Fruit fly (Drosophila melanogaster) whole organism, embryonic: ENCODE results near the gene Rad9.

Experiments used
- CG1024 ChIP-seq: fragments of 200-800 bp; sonication (Bioruptor generic); IDR thresholded peaks from 2 replicates; pipeline ENCODE4 v1.3.6; 2022; ENCODE audit warnings: missing biosample characterization, missing genetic modification characterization
- CG10366 ChIP-seq: fragments of 200-800 bp; sonication (Bioruptor generic); IDR thresholded peaks from 2 replicates; pipeline ENCODE4 v1.3.6; 2022; ENCODE audit warnings: missing biosample characterization, missing genetic modification characterization
- CG11093 ChIP-seq: fragments of 200-800 bp; sonication (Bioruptor generic); IDR thresholded peaks from 3 replicates; pipeline ENCODE4 v1.3.6; 2022; ENCODE audit warnings: missing biosample characterization, missing genetic modification characterization
- CG12299 ChIP-seq: fragments of 200-800 bp; sonication (Bioruptor generic); optimal IDR thresholded peaks from 2 replicates; lab custom pipeline; 2018; ENCODE audit warnings: missing biosample characterization, mild to moderate bottlenecking, missing genetic modification characterization
- CG12659 ChIP-seq: fragments of 200-800 bp; sonication (Bioruptor generic); optimal IDR thresholded peaks from 3 replicates; lab custom pipeline; 2017; ENCODE audit warnings: mild to moderate bottlenecking, missing biosample characterization, missing genetic modification reagents, missing genetic modification characterization
- CG12744 ChIP-seq: fragments of 200-800 bp; sonication (Bioruptor generic); optimal IDR thresholded peaks from 2 replicates; lab custom pipeline; 2016; ENCODE audit warnings: missing biosample characterization, missing genetic modification characterization
- CG13424 ChIP-seq: fragments of 200-800 bp; sonication (Bioruptor generic); optimal IDR thresholded peaks from 2 replicates; lab custom pipeline; 2019; ENCODE audit warnings: missing biosample characterization, mild to moderate bottlenecking, missing genetic modification characterization, moderate library complexity
- CG14710 ChIP-seq: fragments of 200-800 bp; sonication (Bioruptor generic); optimal IDR thresholded peaks from 3 replicates; lab custom pipeline; 2019; ENCODE audit warnings: missing biosample characterization, mild to moderate bottlenecking, missing genetic modification characterization, moderate library complexity
- CG15269 ChIP-seq: fragments of 200-800 bp; sonication (Bioruptor generic); optimal IDR thresholded peaks from 2 replicates; lab custom pipeline; 2018; ENCODE audit warnings: missing biosample characterization, mild to moderate bottlenecking, missing genetic modification characterization, moderate library complexity
- CG17359 ChIP-seq: fragments of 200-800 bp; sonication (Bioruptor generic); optimal IDR thresholded peaks from 3 replicates; lab custom pipeline; 2018; ENCODE audit warnings: missing biosample characterization, mild to moderate bottlenecking, missing genetic modification characterization, moderate library complexity
- CG17568 ChIP-seq: fragments of 200-800 bp; sonication (Bioruptor generic); optimal IDR thresholded peaks from 2 replicates; lab custom pipeline; 2018; ENCODE audit warnings: missing biosample characterization, mild to moderate bottlenecking, missing genetic modification characterization, moderate library complexity
- CG2875 ChIP-seq: fragments of 200-800 bp; sonication (Bioruptor generic); optimal IDR thresholded peaks from 2 replicates; lab custom pipeline; 2017; ENCODE audit warnings: missing biosample characterization, mild to moderate bottlenecking, missing genetic modification characterization, missing genetic modification reagents
- CG34376 ChIP-seq: fragments of 200-800 bp; sonication (Bioruptor generic); optimal IDR thresholded peaks from 2 replicates; lab custom pipeline; 2018; ENCODE audit warnings: missing biosample characterization, mild to moderate bottlenecking, missing genetic modification characterization
- CG4282 ChIP-seq: fragments of 200-800 bp; sonication (Bioruptor generic); optimal IDR thresholded peaks from 2 replicates; lab custom pipeline; 2016; ENCODE audit warnings: missing biosample characterization, missing genetic modification characterization
- CG43689 ChIP-seq: fragments of 200-800 bp; sonication (Bioruptor generic); IDR thresholded peaks from 2 replicates; pipeline ENCODE4 v1.3.6; 2022; ENCODE audit warnings: missing biosample characterization, missing genetic modification characterization
- CG4820 ChIP-seq: fragments of 200-800 bp; sonication (Bioruptor generic); optimal IDR thresholded peaks from 3 replicates; lab custom pipeline; 2016; ENCODE audit warnings: missing biosample characterization, missing genetic modification characterization
- CG5245 ChIP-seq: fragments of 200-800 bp; sonication (Bioruptor generic); optimal IDR thresholded peaks from 3 replicates; lab custom pipeline; 2016; ENCODE audit warnings: missing biosample characterization, missing genetic modification characterization
- CG6813 ChIP-seq: fragments of 200-800 bp; sonication (Bioruptor generic); optimal IDR thresholded peaks from 2 replicates; lab custom pipeline; 2017; ENCODE audit warnings: missing biosample characterization, missing genetic modification characterization, mild to moderate bottlenecking, moderate library complexity, missing genetic modification reagents
- CG6854 ChIP-seq: fragments of 200-800 bp; sonication (Bioruptor generic); optimal IDR thresholded peaks from 3 replicates; lab custom pipeline; 2017; ENCODE audit warnings: missing biosample characterization, mild to moderate bottlenecking, missing genetic modification characterization
- CG7271 ChIP-seq: fragments of 200-800 bp; sonication (Bioruptor generic); optimal IDR thresholded peaks from 2 replicates; lab custom pipeline; 2018; ENCODE audit warnings: missing biosample characterization, mild to moderate bottlenecking, missing genetic modification characterization, moderate library complexity
- CG8924 ChIP-seq: fragments of 200-800 bp; optimal IDR thresholded peaks from 3 replicates; lab custom pipeline; 2019; ENCODE audit warnings: missing biosample characterization, mild to moderate bottlenecking, missing genetic modification characterization, moderate library complexity
- CG9215 ChIP-seq: fragments of 200-800 bp; sonication (Bioruptor generic); IDR thresholded peaks from 2 replicates; pipeline ENCODE4 v1.3.6; 2022; ENCODE audit warnings: missing biosample characterization, missing genetic modification characterization
- D19A ChIP-seq: fragments of 200-800 bp; optimal IDR thresholded peaks from 3 replicates; lab custom pipeline; 2019; ENCODE audit warnings: missing biosample characterization, mild to moderate bottlenecking, missing genetic modification characterization, moderate library complexity
- Dref ChIP-seq: fragments of 200-800 bp; sonication (Bioruptor generic); IDR thresholded peaks from 2 replicates; pipeline ENCODE4 v1.3.6; 2022; ENCODE audit warnings: missing biosample characterization, missing genetic modification characterization
- ERR ChIP-seq: fragments of 200-800 bp; sonication (Bioruptor generic); optimal IDR thresholded peaks from 2 replicates; lab custom pipeline; 2016; ENCODE audit warnings: missing biosample characterization, missing genetic modification characterization
- Fer1 ChIP-seq: fragments of 200-800 bp; sonication (Bioruptor generic); optimal IDR thresholded peaks from 2 replicates; lab custom pipeline; 2017; ENCODE audit warnings: missing biosample characterization, mild to moderate bottlenecking, missing genetic modification characterization
- Fer3 ChIP-seq: fragments of 200-800 bp; sonication (Bioruptor generic); optimal IDR thresholded peaks from 2 replicates; lab custom pipeline; 2018; ENCODE audit warnings: missing biosample characterization, mild to moderate bottlenecking, missing genetic modification characterization, moderate library complexity
- Gug ChIP-seq: fragments of 200-800 bp; sonication (Bioruptor generic); IDR thresholded peaks from 4 replicates; pipeline ENCODE4 v1.3.6; 2022; ENCODE audit warnings: missing biosample characterization, missing genetic modification characterization
- HmgZ ChIP-seq: fragments of 200-800 bp; sonication (Bioruptor generic); optimal IDR thresholded peaks from 2 replicates; lab custom pipeline; 2018; ENCODE audit warnings: missing biosample characterization, mild to moderate bottlenecking, missing genetic modification characterization
- Hmr ChIP-seq: fragments of 200-800 bp; sonication (Bioruptor generic); optimal IDR thresholded peaks from 3 replicates; lab custom pipeline; 2017; ENCODE audit warnings: mild to moderate bottlenecking, missing biosample characterization, missing genetic modification reagents, missing genetic modification characterization
- Kr ChIP-seq: fragments of 200-800 bp; sonication (Bioruptor generic); optimal IDR thresholded peaks from 2 replicates; lab custom pipeline; 2017; ENCODE audit warnings: missing biosample characterization, mild to moderate bottlenecking, missing genetic modification characterization
- Lhr ChIP-seq: fragments of 200-800 bp; sonication (Bioruptor generic); optimal IDR thresholded peaks from 3 replicates; lab custom pipeline; 2017; ENCODE audit warnings: mild to moderate bottlenecking, missing biosample characterization, missing genetic modification reagents, missing genetic modification characterization
- MTF-1 ChIP-seq: fragments of 200-800 bp; sonication (Bioruptor generic); optimal IDR thresholded peaks from 2 replicates; lab custom pipeline; 2018; ENCODE audit warnings: missing biosample characterization, mild to moderate bottlenecking, missing genetic modification characterization, borderline replicate concordance
- NK7.1 ChIP-seq: fragments of 200-800 bp; sonication (Bioruptor generic); optimal IDR thresholded peaks from 3 replicates; lab custom pipeline; 2016; ENCODE audit warnings: missing biosample characterization, missing genetic modification characterization
- Pdp1 ChIP-seq, 2 experiments: fragments of 200-800 bp; sonication (Bioruptor generic); optimal IDR thresholded peaks; 3 replicates each; lab custom pipeline; 2016; ENCODE audit warnings: missing biosample characterization in 2 of 2, missing genetic modification characterization in 2 of 2, mild to moderate bottlenecking in 1 of 2, moderate library complexity in 1 of 2
- Ptx1 ChIP-seq: fragments of 200-800 bp; sonication (Bioruptor generic); IDR thresholded peaks from 2 replicates; pipeline ENCODE4 v1.3.6; 2022; ENCODE audit warnings: missing biosample characterization, missing genetic modification characterization
- Trl ChIP-seq, 3 experiments: fragments of >200 bp in 2 of 3; fragments of 200-800 bp in 1 of 3; sonication (Bioruptor generic) in 1 of 3; optimal IDR thresholded peaks; 2 replicates in 1 of 3; 3 replicates in 2 of 3; lab custom pipeline; 2016 to 2017; ENCODE audit warnings: missing biosample characterization in 1 of 3, missing genetic modification characterization in 1 of 3
- YL-1 ChIP-seq: fragments of 200-800 bp; sonication (Bioruptor generic); optimal IDR thresholded peaks from 3 replicates; lab custom pipeline; 2017; ENCODE audit warnings: missing biosample characterization, mild to moderate bottlenecking, missing genetic modification characterization
- cwo ChIP-seq: fragments of 200-800 bp; sonication (Bioruptor generic); optimal IDR thresholded peaks from 3 replicates; lab custom pipeline; 2017; ENCODE audit warnings: missing biosample characterization, missing genetic modification characterization, mild to moderate bottlenecking, moderate library complexity, missing genetic modification reagents
- exex ChIP-seq: fragments of 200-800 bp; sonication (Bioruptor generic); optimal IDR thresholded peaks from 4 replicates; lab custom pipeline; 2018; ENCODE audit warnings: missing biosample characterization, mild to moderate bottlenecking, missing genetic modification characterization, moderate library complexity
- eyg ChIP-seq: fragments of 200-800 bp; sonication (Bioruptor generic); optimal IDR thresholded peaks from 3 replicates; lab custom pipeline; 2016; ENCODE audit warnings: missing biosample characterization, missing genetic modification characterization
- ftz-f1 ChIP-seq: fragments of 200-800 bp; sonication (Bioruptor generic); optimal IDR thresholded peaks from 2 replicates; lab custom pipeline; 2016; ENCODE audit warnings: missing biosample characterization, missing genetic modification characterization
- gem ChIP-seq: fragments of 200-800 bp; sonication (Bioruptor generic); optimal IDR thresholded peaks from 2 replicates; lab custom pipeline; 2019; ENCODE audit warnings: missing biosample characterization, mild to moderate bottlenecking, missing genetic modification characterization, moderate library complexity
- hth ChIP-seq: fragments of >200 bp; optimal IDR thresholded peaks from 2 replicates; lab custom pipeline; 2017; ENCODE audit warnings: inconsistent platforms
- oc ChIP-seq: fragments of 200-800 bp; sonication (Bioruptor generic); optimal IDR thresholded peaks from 2 replicates; lab custom pipeline; 2018; ENCODE audit warnings: missing biosample characterization, mild to moderate bottlenecking, missing genetic modification characterization, moderate library complexity
- ro ChIP-seq: fragments of 200-800 bp; sonication (Bioruptor generic); IDR thresholded peaks from 2 replicates; pipeline ENCODE4 v1.3.6; 2022; ENCODE audit warnings: missing biosample characterization, missing genetic modification characterization
- sens ChIP-seq: fragments of 200-800 bp; sonication (Bioruptor generic); peaks from one replicate; lab custom pipeline; 2016; ENCODE audit warnings: missing biosample characterization, missing genetic modification characterization
- sim ChIP-seq: fragments of 200-800 bp; sonication (Bioruptor generic); IDR thresholded peaks from 2 replicates; pipeline ENCODE4 v1.3.6; 2022; ENCODE audit warnings: missing biosample characterization, missing genetic modification characterization
- slou ChIP-seq: fragments of 200-800 bp; sonication (Bioruptor generic); optimal IDR thresholded peaks from 3 replicates; lab custom pipeline; 2016; ENCODE audit warnings: missing biosample characterization, missing genetic modification characterization
- tup ChIP-seq: fragments of 200-800 bp; sonication (Bioruptor generic); optimal IDR thresholded peaks from 2 replicates; lab custom pipeline; 2016; ENCODE audit warnings: missing biosample characterization, mild to moderate bottlenecking, missing genetic modification characterization, moderate library complexity

Gene Rad9

dm6 chr3L:18837707-18838244 is 34.6 kb downstream of the Rad9 start (continued):
- TF ChIP-seq cwo (GFP tag; lab: Kevin White, UChicago) (peak; percentile 39), NK7.1 (GFP tag; lab: Kevin White, UChicago) (peak; percentile 43), slou (GFP tag; lab: Kevin White, UChicago) (peak; percentile 14), CG6854 (peak; percentile 51), CG12299 (peak; percentile 22), CG17359 (tag; lab: Kevin White, UChicago) (peak; percentile 35), ftz-f1 (GFP tag; lab: Kevin White, UChicago) (no peak), Hmr (peak; percentile 71), CG12659 (GFP tag; lab: Kevin White, UChicago) (no peak), Lhr (GFP tag; lab: Kevin White, UChicago) (no peak), CG8924 (tag; lab: Kevin White, UChicago) (no peak), gem (tag; lab: Kevin White, UChicago) (peak; percentile 32), CG1024 (GFP tag; lab: Robert Waterston, UW) (no peak), CG9215 (GFP tag; lab: Robert Waterston, UW) (no peak), CG2875 (GFP tag; lab: Kevin White, UChicago) (peak; percentile 20), ro (no peak), Fer1 (GFP tag; lab: Kevin White, UChicago) (no peak), CG11093 (no peak), tup (GFP tag; lab: Kevin White, UChicago) (no peak), D19A (no peak), Pdp1 (GFP tag; optimal IDR thresholded peaks at IDR 0.05; lab: Kevin White, UChicago) (no peak), Trl (optimal IDR thresholded peaks at IDR 0.05; lab: Kevin White, UChicago) (no peak), Trl (GFP tag; optimal IDR thresholded peaks at IDR 0.05; lab: Kevin White, UChicago) (peak; percentile 24), Ptx1 (no peak), CG13424 (tag; lab: Kevin White, UChicago) (no peak), exex (no peak), sim (GFP tag; lab: Robert Waterston, UW) (no peak), CG7271 (tag; lab: Kevin White, UChicago) (no peak), CG4282 (no peak), CG6813 (GFP tag; lab: Kevin White, UChicago) (peak; percentile 56), HmgZ (no peak), Gug (GFP tag; lab: Robert Waterston, UW) (no peak), eyg (GFP tag; lab: Kevin White, UChicago) (peak; percentile 27), MTF-1 (GFP tag; lab: Kevin White, UChicago) (no peak), CG14710 (tag; lab: Kevin White, UChicago) (peak; percentile 30), Dref (GFP tag; lab: Robert Waterston, UW) (no peak), CG10366 (GFP tag; lab: Robert Waterston, UW) (no peak), CG17568 (GFP tag; lab: Kevin White, UChicago) (peak; percentile 10), oc (no peak), CG4820 (GFP tag; lab: Kevin White, UChicago) (no peak), CG43689 (GFP tag; lab: Robert Waterston, UW) (no peak), Kr (GFP tag; lab: Kevin White, UChicago) (no peak), CG34376 (GFP tag; lab: Kevin White, UChicago) (peak; percentile 8), hth (lab: Kevin White, UChicago) (no peak), CG15269 (no peak), YL-1 (GFP tag; lab: Kevin White, UChicago) (no peak), CG12744 (GFP tag; lab: Kevin White, UChicago) (no peak), sens (peak; percentile 94), Fer3 (tag; lab: Kevin White, UChicago) (peak; percentile 23), CG5245 (no peak), ERR (peak; percentile 42)
